Fruit fly (Drosophila melanogaster) whole organism, embryonic: ENCODE measurements around the gene mxt.

Experiments used
- Abd-B ChIP-seq: fragments of 200-800 bp; sonication (Bioruptor generic); optimal IDR thresholded peaks from 2 replicates; lab custom pipeline; 2018; ENCODE audit warnings: missing biosample characterization, mild to moderate bottlenecking, missing genetic modification characterization, moderate library complexity
- Antp ChIP-seq: fragments of 200-800 bp; sonication (Bioruptor generic); optimal IDR thresholded peaks from 3 replicates; lab custom pipeline; 2016; ENCODE audit warnings: missing biosample characterization, missing genetic modification characterization
- B-H2 ChIP-seq: fragments of 200-800 bp; sonication (Bioruptor generic); optimal IDR thresholded peaks from 2 replicates; lab custom pipeline; 2018; ENCODE audit warnings: missing biosample characterization, mild to moderate bottlenecking, missing genetic modification characterization
- Bgb ChIP-seq: fragments of 200-800 bp; sonication (Bioruptor generic); IDR thresholded peaks from 2 replicates; pipeline ENCODE4 v1.3.6; 2022; ENCODE audit warnings: missing biosample characterization, missing genetic modification characterization; ENCODE audit not compliant: partially characterized antibody
- CG10209 ChIP-seq: fragments of 200-800 bp; sonication (Bioruptor generic); optimal IDR thresholded peaks from 3 replicates; lab custom pipeline; 2017; ENCODE audit warnings: missing biosample characterization, mild to moderate bottlenecking, missing genetic modification characterization, missing genetic modification reagents
- CG11456 ChIP-seq: fragments of 200-800 bp; sonication (Bioruptor generic); IDR thresholded peaks from 3 replicates; pipeline ENCODE4 v1.3.6; 2022; ENCODE audit warnings: missing biosample characterization, missing genetic modification characterization
- CG1233 ChIP-seq: fragments of 200-800 bp; sonication (Bioruptor generic); optimal IDR thresholded peaks from 4 replicates; lab custom pipeline; 2018; ENCODE audit warnings: missing biosample characterization, mild to moderate bottlenecking, missing genetic modification characterization
- CG13123 ChIP-seq: fragments of 200-800 bp; sonication (Bioruptor generic); optimal IDR thresholded peaks from 2 replicates; lab custom pipeline; 2016; ENCODE audit warnings: missing biosample characterization, missing genetic modification characterization
- CG13296 ChIP-seq: fragments of 200-800 bp; sonication (Bioruptor generic); optimal IDR thresholded peaks from 3 replicates; lab custom pipeline; 2018; ENCODE audit warnings: missing biosample characterization, mild to moderate bottlenecking, missing genetic modification characterization
- CG13624 ChIP-seq: fragments of 200-800 bp; sonication (Bioruptor generic); optimal IDR thresholded peaks from 2 replicates; lab custom pipeline; 2016; ENCODE audit warnings: missing biosample characterization, missing genetic modification characterization
- CG13894 ChIP-seq: fragments of 200-800 bp; sonication (Bioruptor generic); optimal IDR thresholded peaks from 3 replicates; lab custom pipeline; 2018; ENCODE audit warnings: missing biosample characterization, mild to moderate bottlenecking, missing genetic modification characterization, moderate library complexity
- CG15269 ChIP-seq: fragments of 200-800 bp; sonication (Bioruptor generic); optimal IDR thresholded peaks from 2 replicates; lab custom pipeline; 2018; ENCODE audit warnings: missing biosample characterization, mild to moderate bottlenecking, missing genetic modification characterization, moderate library complexity
- CG15514 ChIP-seq: fragments of 200-800 bp; sonication (Bioruptor generic); optimal IDR thresholded peaks from 3 replicates; lab custom pipeline; 2017; ENCODE audit warnings: missing biosample characterization, missing genetic modification characterization, mild to moderate bottlenecking, moderate library complexity, missing genetic modification reagents
- CG2120 ChIP-seq: fragments of 200-800 bp; sonication (Bioruptor generic); optimal IDR thresholded peaks from 3 replicates; lab custom pipeline; 2016; ENCODE audit warnings: missing biosample characterization, missing genetic modification characterization
- CG31224 ChIP-seq: fragments of 200-800 bp; sonication (Bioruptor generic); IDR thresholded peaks from 2 replicates; pipeline ENCODE4 v1.3.6; 2022; ENCODE audit warnings: missing biosample characterization, missing genetic modification characterization
- CG34224 ChIP-seq: fragments of 200-800 bp; sonication (Bioruptor generic); IDR thresholded peaks from 3 replicates; pipeline ENCODE4 v1.3.6; 2022; ENCODE audit warnings: missing biosample characterization, missing genetic modification characterization; ENCODE audit not compliant: partially characterized antibody
- CG34376 ChIP-seq: fragments of 200-800 bp; sonication (Bioruptor generic); optimal IDR thresholded peaks from 2 replicates; lab custom pipeline; 2018; ENCODE audit warnings: missing biosample characterization, mild to moderate bottlenecking, missing genetic modification characterization
- CG6175 ChIP-seq: fragments of 200-800 bp; sonication (Bioruptor generic); IDR thresholded peaks from 3 replicates; pipeline ENCODE4 v1.3.6; 2022; ENCODE audit warnings: missing biosample characterization, missing genetic modification characterization
- CG7271 ChIP-seq: fragments of 200-800 bp; sonication (Bioruptor generic); optimal IDR thresholded peaks from 2 replicates; lab custom pipeline; 2018; ENCODE audit warnings: missing biosample characterization, mild to moderate bottlenecking, missing genetic modification characterization, moderate library complexity
- CG8944 ChIP-seq: fragments of 200-800 bp; sonication (Bioruptor generic); optimal IDR thresholded peaks from 3 replicates; lab custom pipeline; 2016; ENCODE audit warnings: missing biosample characterization, missing genetic modification characterization
- CrebB ChIP-seq: fragments of 200-800 bp; sonication (Bioruptor generic); optimal IDR thresholded peaks from 3 replicates; lab custom pipeline; 2018; ENCODE audit warnings: missing biosample characterization, mild to moderate bottlenecking, missing genetic modification characterization
- D ChIP-seq, 2 experiments: fragments of 200-800 bp in 1 of 2; fragments of >200 bp in 1 of 2; sonication (Bioruptor generic) in 1 of 2; optimal IDR thresholded peaks; 2 replicates in 1 of 2; 3 replicates in 1 of 2; lab custom pipeline; 2017; ENCODE audit warnings: mild to moderate bottlenecking in 1 of 2, missing biosample characterization in 1 of 2, missing genetic modification characterization in 1 of 2, missing genetic modification reagents in 1 of 2
- HmgD ChIP-seq: fragments of 200-800 bp; sonication (Bioruptor generic); optimal IDR thresholded peaks from 3 replicates; lab custom pipeline; 2016; ENCODE audit warnings: missing biosample characterization, missing genetic modification characterization
- Med ChIP-seq: fragments of 200-800 bp; sonication (Bioruptor generic); peaks from one replicate; lab custom pipeline; 2016; ENCODE audit warnings: missing biosample characterization, missing genetic modification characterization, mild to moderate bottlenecking, inconsistent platforms, moderate library complexity
- NC2α ChIP-seq: fragments of 200-800 bp; sonication (Bioruptor generic); optimal IDR thresholded peaks from 2 replicates; lab custom pipeline; 2016; ENCODE audit warnings: missing biosample characterization, missing genetic modification characterization
- Ssrp ChIP-seq: fragments of 200-800 bp; sonication (Bioruptor generic); optimal IDR thresholded peaks from 2 replicates; lab custom pipeline; 2018; ENCODE audit warnings: missing biosample characterization, mild to moderate bottlenecking, missing genetic modification characterization, moderate library complexity
- YL-1 ChIP-seq: fragments of 200-800 bp; sonication (Bioruptor generic); optimal IDR thresholded peaks from 3 replicates; lab custom pipeline; 2017; ENCODE audit warnings: missing biosample characterization, mild to moderate bottlenecking, missing genetic modification characterization
- ap ChIP-seq: fragments of 200-800 bp; sonication (Bioruptor generic); IDR thresholded peaks from 2 replicates; pipeline ENCODE4 v1.3.6; 2022; ENCODE audit warnings: missing biosample characterization, missing genetic modification characterization
- ato ChIP-seq: fragments of 200-800 bp; sonication (Bioruptor generic); IDR thresholded peaks from 2 replicates; pipeline ENCODE4 v1.3.6; 2022; ENCODE audit warnings: missing biosample characterization, missing genetic modification characterization; ENCODE audit not compliant: partially characterized antibody
- chn ChIP-seq: fragments of 200-800 bp; sonication (Bioruptor generic); optimal IDR thresholded peaks from 2 replicates; lab custom pipeline; 2016; ENCODE audit warnings: missing biosample characterization, missing genetic modification characterization
- grau ChIP-seq: fragments of 200-800 bp; optimal IDR thresholded peaks from 3 replicates; lab custom pipeline; 2019; ENCODE audit warnings: missing biosample characterization, mild to moderate bottlenecking, missing genetic modification characterization, moderate library complexity
- gt ChIP-seq: fragments of 200-800 bp; sonication (Bioruptor generic); IDR thresholded peaks from 2 replicates; pipeline ENCODE4 v1.3.6; 2022; ENCODE audit warnings: missing biosample characterization, missing genetic modification characterization
- jumu ChIP-seq: fragments of 200-800 bp; sonication (Bioruptor generic); optimal IDR thresholded peaks from 3 replicates; lab custom pipeline; 2016; ENCODE audit warnings: missing biosample characterization, missing genetic modification characterization
- klu ChIP-seq: fragments of 200-800 bp; sonication (Bioruptor generic); IDR thresholded peaks from 2 replicates; pipeline ENCODE4 v1.3.6; 2022; ENCODE audit warnings: missing biosample characterization, missing genetic modification characterization
- knrl ChIP-seq: fragments of 200-800 bp; sonication (Bioruptor generic); IDR thresholded peaks from 3 replicates; pipeline ENCODE4 v1.3.6; 2022; ENCODE audit warnings: missing biosample characterization, missing genetic modification characterization; ENCODE audit not compliant: partially characterized antibody
- lola ChIP-seq, 3 experiments: fragments of >200 bp in 2 of 3; fragments of 200-800 bp in 1 of 3; sonication (Bioruptor generic) in 1 of 3; optimal IDR thresholded peaks; 2 replicates each; lab custom pipeline; 2017 to 2019; ENCODE audit warnings: missing biosample characterization in 3 of 3, missing genetic modification characterization in 3 of 3, mild to moderate bottlenecking in 1 of 3, moderate library complexity in 1 of 3
- mam ChIP-seq: fragments of 200-800 bp; sonication (Bioruptor generic); optimal IDR thresholded peaks from 3 replicates; lab custom pipeline; 2016; ENCODE audit warnings: missing biosample characterization, missing genetic modification characterization
- nom ChIP-seq: fragments of 200-800 bp; sonication (Bioruptor generic); optimal IDR thresholded peaks from 2 replicates; lab custom pipeline; 2017; ENCODE audit warnings: missing biosample characterization, missing genetic modification characterization, mild to moderate bottlenecking, moderate library complexity, missing genetic modification reagents
- p53 ChIP-seq: fragments of 200-800 bp; sonication (Bioruptor generic); optimal IDR thresholded peaks from 2 replicates; lab custom pipeline; 2016; ENCODE audit warnings: missing biosample characterization, missing genetic modification characterization
- ro ChIP-seq: fragments of 200-800 bp; sonication (Bioruptor generic); IDR thresholded peaks from 2 replicates; pipeline ENCODE4 v1.3.6; 2022; ENCODE audit warnings: missing biosample characterization, missing genetic modification characterization
- schlank ChIP-seq: fragments of 200-800 bp; sonication (Bioruptor generic); optimal IDR thresholded peaks from 2 replicates; lab custom pipeline; 2018; ENCODE audit warnings: missing biosample characterization, mild to moderate bottlenecking, missing genetic modification characterization
- slbo ChIP-seq: fragments of 200-800 bp; sonication (Bioruptor generic); IDR thresholded peaks from 2 replicates; pipeline ENCODE4 v1.3.6; 2022; ENCODE audit warnings: missing biosample characterization, missing genetic modification characterization
- sug ChIP-seq: fragments of 200-800 bp; optimal IDR thresholded peaks from 2 replicates; lab custom pipeline; 2019; ENCODE audit warnings: missing biosample characterization, mild to moderate bottlenecking, missing genetic modification characterization, moderate library complexity
- tin ChIP-seq: fragments of 200-800 bp; sonication (Bioruptor generic); optimal IDR thresholded peaks from 3 replicates; lab custom pipeline; 2016; ENCODE audit warnings: missing biosample characterization, missing genetic modification characterization
- vfl ChIP-seq: fragments of 200-800 bp; sonication (Bioruptor generic); optimal IDR thresholded peaks from 2 replicates; lab custom pipeline; 2016; ENCODE audit warnings: missing biosample characterization, missing genetic modification characterization
- vvl ChIP-seq: fragments of 200-800 bp; sonication (Bioruptor generic); IDR thresholded peaks from 2 replicates; pipeline ENCODE4 v1.3.6; 2022; ENCODE audit warnings: missing biosample characterization, missing genetic modification characterization
- wdn ChIP-seq: fragments of 200-800 bp; sonication (Bioruptor generic); IDR thresholded peaks from 2 replicates; pipeline ENCODE4 v1.3.6; 2022; ENCODE audit warnings: missing biosample characterization, missing genetic modification characterization
- z ChIP-seq: fragments of 200-800 bp; sonication (Bioruptor generic); IDR thresholded peaks from 3 replicates; pipeline ENCODE4 v1.3.6; 2022; ENCODE audit warnings: missing biosample characterization, missing genetic modification characterization

Gene mxt

DNA sequence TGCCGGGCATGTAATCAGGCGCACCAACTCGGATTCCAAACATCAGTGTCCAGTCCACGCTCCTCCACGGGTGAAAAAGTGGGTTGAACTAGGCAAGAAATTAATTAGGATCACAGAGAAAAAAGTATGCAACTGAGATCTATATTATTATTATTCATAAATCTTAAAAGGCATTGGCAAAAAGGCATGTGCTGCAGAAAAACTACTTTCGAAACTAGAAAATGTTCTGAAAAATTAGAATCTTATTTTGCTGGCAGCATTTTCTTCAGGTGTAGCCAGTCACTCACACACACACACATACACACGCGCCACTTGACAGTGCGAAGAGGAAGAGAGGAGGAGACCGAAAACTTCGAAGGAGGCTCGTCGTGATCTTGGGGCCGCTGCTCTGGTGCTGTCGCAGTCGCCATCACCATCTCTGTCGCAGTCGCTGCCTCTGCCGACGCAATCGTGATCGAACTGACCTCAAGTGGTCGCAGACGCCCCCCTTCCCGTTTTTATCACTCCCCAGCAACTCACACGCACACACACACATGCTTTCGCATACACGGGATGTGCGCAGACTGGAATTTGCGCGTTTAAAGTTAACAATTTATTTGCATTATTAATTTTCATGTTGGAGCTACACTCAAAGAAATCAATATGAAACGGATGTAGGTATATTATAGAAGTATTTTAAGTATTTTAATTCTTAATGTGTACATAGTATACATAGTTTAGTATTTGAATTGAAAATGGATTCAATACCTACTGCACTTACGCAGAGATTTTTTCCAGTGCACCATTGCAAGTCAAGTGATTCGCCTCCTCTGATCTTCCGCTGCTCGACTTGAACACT lies 40.5 kb upstream of the mxt start (continued):
- peak; percentile 36 for TF ChIP-seq CG7271
- TF ChIP-seq D (optimal IDR thresholded peaks at IDR 0.05; lab: Kevin White, UChicago): no peak
- TF ChIP-seq D (GFP tag; optimal IDR thresholded peaks at IDR 0.05; lab: Kevin White, UChicago): no peak
- TF ChIP-seq nom (GFP tag; lab: Kevin White, UChicago): peak; percentile 90
- no peak for TF ChIP-seq knrl (GFP tag; lab: Robert Waterston, UW)
- TF ChIP-seq chn (GFP tag; lab: Kevin White, UChicago): peak; percentile 51
- TF ChIP-seq tin (GFP tag; lab: Kevin White, UChicago): peak; percentile 38
- TF ChIP-seq Ssrp (tag; lab: Kevin White, UChicago): peak; percentile 63
- peak; percentile 48 for TF ChIP-seq CG2120 (GFP tag; lab: Kevin White, UChicago)
- TF ChIP-seq HmgD (GFP tag; lab: Kevin White, UChicago): no peak
- TF ChIP-seq CG34376: no peak
- TF ChIP-seq CG34224 (GFP tag; lab: Robert Waterston, UW): no peak
- peak; percentile 62 for TF ChIP-seq grau (tag; lab: Kevin White, UChicago)
- no peak for TF ChIP-seq ato
- TF ChIP-seq lola (GFP tag; optimal IDR thresholded peaks at IDR 0.05; lab: Kevin White, UChicago): peak in 1 of 3 experiments; percentile 23
- no peak for TF ChIP-seq CG13624 (GFP tag; lab: Kevin White, UChicago)
- no peak for TF ChIP-seq schlank (tag; lab: Kevin White, UChicago)
- no peak for TF ChIP-seq CG13123 (GFP tag; lab: Kevin White, UChicago)
- peak; percentile 56; the same call in 1 of the 2 replicates for TF ChIP-seq ro (GFP tag; lab: Robert Waterston, UW)
- TF ChIP-seq ap: peak; percentile 31; the same call in 1 of the 2 replicates
- peak; percentile 36 for TF ChIP-seq CG10209 (GFP tag; lab: Kevin White, UChicago)
- no peak for TF ChIP-seq YL-1
- no peak for TF ChIP-seq vfl
- peak; percentile 80 for TF ChIP-seq vvl
- peak; percentile 83; the same call in 2 of the 3 replicates for TF ChIP-seq CG11456 (GFP tag; lab: Robert Waterston, UW)
- peak; percentile 71 for TF ChIP-seq Med (GFP tag; lab: Kevin White, UChicago)
- no peak for TF ChIP-seq sug (tag; lab: Kevin White, UChicago)
- TF ChIP-seq CG1233 (GFP tag; lab: Kevin White, UChicago): peak; percentile 26
- no peak for TF ChIP-seq jumu
- TF ChIP-seq gt (GFP tag; lab: Robert Waterston, UW): no peak
- peak; percentile 49; the same call in 1 of the 2 replicates for TF ChIP-seq wdn
- TF ChIP-seq CG15269 (tag; lab: Kevin White, UChicago): peak; percentile 67
- peak; percentile 27 for TF ChIP-seq CrebB (tag; lab: Kevin White, UChicago)
- peak; percentile 44 for TF ChIP-seq klu
- peak; percentile 8 for TF ChIP-seq NC2α (GFP tag; lab: Kevin White, UChicago)
- peak; percentile 81 for TF ChIP-seq slbo (GFP tag; lab: Robert Waterston, UW)
- TF ChIP-seq CG15514: peak; percentile 15
- peak; percentile 45; the same call in 1 of the 3 replicates for TF ChIP-seq CG6175 (GFP tag; lab: Robert Waterston, UW)
- no peak for TF ChIP-seq B-H2
- 0 out of 3 replicates have a peak, but pooled peaks have one; percentile 28 for TF ChIP-seq z (GFP tag; lab: Robert Waterston, UW)
- TF ChIP-seq CG31224 (GFP tag; lab: Robert Waterston, UW): peak; percentile 36
- TF ChIP-seq p53 (GFP tag; lab: Kevin White, UChicago): no peak
- TF ChIP-seq Antp (GFP tag; lab: Kevin White, UChicago): peak; percentile 10
- no peak for TF ChIP-seq CG8944 (GFP tag; lab: Kevin White, UChicago)
- no peak for TF ChIP-seq CG13894
- peak; percentile 26 for TF ChIP-seq CG13296 (GFP tag; lab: Kevin White, UChicago)
- TF ChIP-seq mam (GFP tag; lab: Kevin White, UChicago): peak; percentile 30
- TF ChIP-seq Bgb (GFP tag; lab: Robert Waterston, UW): no peak
- TF ChIP-seq Abd-B (GFP tag; lab: Kevin White, UChicago): peak; percentile 42
